Fruit fly (Drosophila melanogaster) whole organism, larva: ENCODE results near the gene barc.

Experiments used
- noc ChIP-seq: fragments of 200-800 bp; sonication (Bioruptor generic); optimal IDR thresholded peaks from 3 replicates; lab custom pipeline; 2019; ENCODE audit warnings: missing biosample characterization, mild to moderate bottlenecking, missing genetic modification characterization, moderate library complexity

The barc gene

DNA sequence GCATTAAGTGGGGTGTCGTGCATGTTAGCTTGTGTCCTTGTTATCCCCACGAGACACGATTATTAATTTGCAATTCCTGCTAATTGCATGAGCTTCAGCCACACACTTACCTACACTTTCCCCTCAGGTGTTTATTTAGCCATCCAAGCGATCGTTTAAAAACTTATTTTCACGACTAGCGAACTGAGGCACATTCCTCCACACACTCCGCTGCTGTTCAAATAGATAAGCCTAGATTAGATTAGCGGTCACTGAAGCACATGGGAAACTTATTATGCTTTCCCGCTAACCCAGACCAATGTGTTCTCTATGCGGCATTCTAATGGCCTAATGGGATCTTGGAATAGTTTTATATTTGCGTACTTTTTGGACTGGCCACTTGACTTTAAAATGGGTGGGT, 46.0 kb downstream of the barc start:
- TF ChIP-seq noc = no peak

- TF ChIP-seq noc = no peak
Measured at dm6 chr3L:21385699-21386098, 47.2 kb downstream of the barc start.

- peak; percentile 75 for TF ChIP-seq noc
Measured at dm6 chr3L:21383440-21383839, 49.5 kb downstream of the barc start.

- peak; percentile 54 for TF ChIP-seq noc
Measured at dm6 chr3L:21382158-21382610, 50.8 kb downstream of the barc start, which contains the start of gene rgn. Gene rgn, plus strand, starts transcription at chr3L:21382501.

DNA sequence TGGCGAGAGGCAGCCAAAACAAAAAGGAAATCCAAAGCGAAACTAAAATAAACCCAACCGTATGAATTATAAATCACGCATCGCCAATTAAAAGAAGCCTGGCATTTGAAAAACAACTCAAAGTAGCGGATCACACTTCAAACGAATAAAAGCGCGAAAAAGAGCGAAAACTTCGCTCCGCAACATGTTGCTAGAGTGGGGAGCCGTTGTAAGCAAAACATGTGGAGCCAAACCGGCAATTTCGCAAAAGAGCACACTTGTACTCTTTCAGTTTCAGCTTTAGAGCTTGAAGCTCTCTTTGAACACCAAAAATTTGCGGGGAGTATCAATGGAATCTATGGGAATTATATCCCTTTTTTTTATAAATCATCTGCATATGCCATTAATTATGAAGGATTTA, 51.2 kb downstream of the barc start:
- no peak for TF ChIP-seq noc

dm6 chr3L:21380581-21381175, 52.3 kb downstream of the barc start:
- TF ChIP-seq noc = no peak

dm6 chr3L:21380126-21380525, 52.8 kb downstream of the barc start:
- no peak for TF ChIP-seq noc

DNA sequence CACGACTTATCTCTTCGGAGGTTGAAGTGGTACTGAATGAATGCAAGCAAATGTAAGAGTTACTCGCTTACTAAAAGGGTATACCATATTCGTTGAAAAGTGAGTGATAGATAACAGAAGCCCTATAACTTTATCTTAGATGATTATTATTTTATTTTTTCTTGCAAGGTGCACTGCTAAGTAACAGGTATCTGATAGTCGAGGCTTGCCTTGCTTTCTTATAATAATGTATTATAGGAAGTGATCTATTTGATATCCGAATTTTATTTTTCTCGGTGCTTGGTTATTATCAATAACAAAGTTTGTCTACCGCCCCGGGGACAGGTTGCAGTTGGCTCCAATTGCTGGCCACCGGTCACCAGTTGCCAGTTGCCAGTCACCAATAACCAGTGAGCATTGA, 61.7 kb downstream of the barc start:
- no peak for TF ChIP-seq noc
